Fruit fly (Drosophila melanogaster): ENCODE data around the gene CG34428.

CG34428 gene

DNA sequence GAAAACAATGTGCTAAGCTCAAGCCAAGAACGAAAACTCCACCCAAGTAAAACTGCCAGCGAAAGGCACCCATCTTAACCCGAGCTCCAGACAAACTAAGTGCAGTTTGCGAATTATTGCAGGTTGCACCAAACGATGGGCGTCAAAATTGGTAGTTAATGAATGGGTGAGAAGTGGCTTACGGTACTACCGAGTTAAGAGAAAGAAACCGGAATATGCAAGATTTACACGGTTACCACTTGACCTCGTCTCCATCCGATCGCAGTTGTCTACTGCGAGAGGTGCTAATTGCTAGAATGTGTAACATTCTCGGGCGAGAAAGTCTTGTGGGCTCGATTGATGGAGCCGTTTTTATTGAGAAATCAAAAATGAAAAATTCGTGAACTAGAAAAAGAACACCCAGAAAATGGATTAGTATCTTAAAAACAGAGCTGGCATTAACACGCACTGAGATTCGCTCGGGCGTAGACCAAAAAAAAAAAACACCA, at the start of gene CG34428, which contains the start of gene CG14115:
TSS of gene CG34428 (plus strand) at position 438 of the 488 bp plus-strand sequence.
TSS of gene CG14115 (minus strand) at position 101 of the 488 bp plus-strand sequence.
- TF ChIP-seq D1 (tag; optimal IDR thresholded peaks at IDR 0.05) (no peak), CG32121 (GFP tag; IDR thresholded peaks at IDR 0.05) (no peak), CG13204 (GFP tag; optimal IDR thresholded peaks at IDR 0.05) (no peak), rn (GFP tag; IDR thresholded peaks at IDR 0.05) (no peak), CG34367 (tag; optimal IDR thresholded peaks at IDR 0.05) (no peak), Pif1B (GFP tag; optimal IDR thresholded peaks at IDR 0.05) (no peak), Ets98B (GFP tag; IDR thresholded peaks at IDR 0.05) (no peak), CG8301 (tag; optimal IDR thresholded peaks at IDR 0.05) (no peak), CG14655 (GFP tag; optimal IDR thresholded peaks at IDR 0.05) (no peak), CG17806 (tag; optimal IDR thresholded peaks at IDR 0.05) (no peak), CG9948 (tag; optimal IDR thresholded peaks at IDR 0.05) (no peak), CG4496 (GFP tag; IDR thresholded peaks at IDR 0.05) (no peak), CG12605 (GFP tag; IDR thresholded peaks at IDR 0.05) (no peak), Pif1A (GFP tag; optimal IDR thresholded peaks at IDR 0.05) (no peak), CG8159 (tag; optimal IDR thresholded peaks at IDR 0.05) (no peak), EcR (GFP tag; optimal IDR thresholded peaks at IDR 0.05) (no peak)

DNA sequence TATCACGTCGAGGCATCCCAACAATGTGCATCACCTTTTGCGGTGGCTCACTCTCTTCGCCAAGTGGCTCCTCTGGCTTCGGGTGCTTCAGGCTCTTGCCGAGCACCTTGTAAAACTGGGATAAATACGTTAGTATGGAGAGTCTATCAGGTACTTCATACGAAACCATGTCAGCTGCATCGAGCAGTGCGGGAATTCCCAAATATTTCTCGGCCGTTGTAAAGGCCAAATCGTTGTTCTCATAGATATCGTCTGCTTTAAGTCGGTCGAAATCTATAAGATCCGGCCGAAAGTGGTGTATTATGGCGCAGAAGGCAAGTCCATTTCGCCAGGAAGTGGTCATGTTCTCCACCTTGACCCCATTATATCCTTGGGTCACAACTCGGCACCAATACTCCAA, 46.9 kb upstream of the CG34428 start:
- TF ChIP-seq Ets98B (GFP tag; IDR thresholded peaks at IDR 0.05) = no peak
- no peak for TF ChIP-seq CG13204 (GFP tag; optimal IDR thresholded peaks at IDR 0.05)
- no peak for TF ChIP-seq fd96Ca (GFP tag; IDR thresholded peaks at IDR 0.05)
- TF ChIP-seq gl (tag; optimal IDR thresholded peaks at IDR 0.05) = no peak
- no peak for TF ChIP-seq CG14655 (GFP tag; optimal IDR thresholded peaks at IDR 0.05)

DNA sequence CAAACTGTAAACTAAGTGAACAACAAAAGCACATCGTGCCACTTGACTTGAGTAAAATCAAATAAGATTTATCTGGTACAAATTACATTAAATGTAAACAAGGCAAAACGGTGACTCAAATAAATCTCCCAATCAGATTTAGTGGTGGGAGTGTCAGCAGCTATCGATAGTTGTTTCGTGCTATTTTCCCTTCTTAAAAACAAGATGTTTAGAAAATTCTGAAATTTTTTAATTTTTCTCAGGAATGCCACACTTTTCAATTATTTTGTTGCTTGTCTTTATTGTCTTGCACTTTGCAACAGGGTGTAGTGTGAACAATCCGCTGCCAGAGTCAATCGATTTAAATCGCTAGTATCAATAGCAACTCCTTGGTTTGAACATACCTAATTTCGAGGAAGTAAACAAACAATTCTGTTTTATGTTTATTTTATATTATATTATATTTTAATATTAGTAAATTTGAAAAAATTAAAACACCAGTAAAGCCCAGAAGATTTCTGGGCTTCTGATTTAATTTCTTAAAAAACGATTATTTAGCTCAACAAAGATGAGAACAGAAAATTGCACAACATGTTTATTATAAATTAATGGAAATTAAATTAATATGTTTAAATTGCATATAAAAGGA, 46.2 kb upstream of the CG34428 start, which contains the start of gene MICAL-like:
TSS of gene MICAL-like (minus strand) at position 138 of the 628 bp plus-strand sequence.
- TF ChIP-seq fd96Ca (GFP tag; IDR thresholded peaks at IDR 0.05) = no peak; the same call in 2 of the 3 replicates
- no peak for TF ChIP-seq Snoo (tag; optimal IDR thresholded peaks at IDR 0.05)
- no peak for TF ChIP-seq CG32121 (GFP tag; IDR thresholded peaks at IDR 0.05)
- peak; percentile 25; the same call in 2 of the 3 replicates for TF ChIP-seq CG4496 (GFP tag; IDR thresholded peaks at IDR 0.05)
- TF ChIP-seq gl (tag; optimal IDR thresholded peaks at IDR 0.05) = no peak
- TF ChIP-seq CG34367 (tag; optimal IDR thresholded peaks at IDR 0.05) = no peak
- no peak for TF ChIP-seq CG8159 (tag; optimal IDR thresholded peaks at IDR 0.05)
- peak; percentile 89 for TF ChIP-seq EcR (GFP tag; optimal IDR thresholded peaks at IDR 0.05)

DNA sequence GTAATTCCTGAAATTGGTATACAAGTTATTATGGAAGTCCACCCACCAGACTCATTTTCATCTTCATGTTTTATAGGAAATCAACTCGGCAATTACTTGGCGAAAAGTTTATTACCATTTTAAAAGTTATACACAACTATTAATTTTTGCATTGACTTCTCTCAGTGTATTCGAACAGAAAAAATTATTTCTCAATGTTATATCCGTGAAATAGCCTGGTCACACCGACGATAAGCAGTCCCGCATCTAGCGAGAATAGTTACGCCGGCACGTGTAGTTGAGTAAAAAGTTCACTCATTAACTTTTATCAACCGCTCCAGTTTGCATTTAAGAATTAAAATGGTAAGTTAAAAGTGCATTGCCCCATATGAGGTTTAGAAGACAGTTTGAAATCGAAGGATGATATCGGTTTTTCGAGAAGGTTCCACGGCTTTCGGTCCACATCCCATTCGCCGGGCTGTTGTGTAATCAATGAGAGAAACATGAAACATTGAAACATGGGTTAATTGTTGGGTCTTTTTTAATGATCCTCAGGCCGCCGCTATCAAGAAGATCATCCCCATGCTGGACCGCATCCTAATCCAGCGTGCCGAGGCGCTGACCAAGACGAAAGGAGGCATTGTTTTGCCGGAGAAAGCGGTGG, 45.6 kb upstream of the CG34428 start, which contains the start of gene CG11267:
TSS of gene CG11267 (plus strand) at position 228 of the 643 bp plus-strand sequence.
- peak; percentile 84 for TF ChIP-seq CG12605 (GFP tag; IDR thresholded peaks at IDR 0.05)
- peak; percentile 79 for TF ChIP-seq CG15710 (tag; optimal IDR thresholded peaks at IDR 0.05)
- TF ChIP-seq CG9948 (tag; optimal IDR thresholded peaks at IDR 0.05) = peak; percentile 83
- TF ChIP-seq Pif1A (GFP tag; optimal IDR thresholded peaks at IDR 0.05) = peak; percentile 84
- peak; percentile 82 for TF ChIP-seq EcR (GFP tag; optimal IDR thresholded peaks at IDR 0.05)
- TF ChIP-seq Ets98B (GFP tag; IDR thresholded peaks at IDR 0.05) = peak; percentile 94
- peak; percentile 76 for TF ChIP-seq CG10348 (GFP tag; IDR thresholded peaks at IDR 0.05)
- peak; percentile 73 for TF ChIP-seq Pif1B (GFP tag; optimal IDR thresholded peaks at IDR 0.05)
- peak; percentile 90 for TF ChIP-seq CG14655 (GFP tag; optimal IDR thresholded peaks at IDR 0.05)
- peak; percentile 79 for TF ChIP-seq CG34367 (tag; optimal IDR thresholded peaks at IDR 0.05)
- peak; percentile 56 for TF ChIP-seq D1 (tag; optimal IDR thresholded peaks at IDR 0.05)
- peak; percentile 69 for TF ChIP-seq gl (tag; optimal IDR thresholded peaks at IDR 0.05)
- peak; percentile 88 for TF ChIP-seq CG17806 (tag; optimal IDR thresholded peaks at IDR 0.05)
- TF ChIP-seq CG13204 (GFP tag; optimal IDR thresholded peaks at IDR 0.05) = no peak
- peak; percentile 55; the same call in 2 of the 3 replicates for TF ChIP-seq fd96Ca (GFP tag; IDR thresholded peaks at IDR 0.05)
- peak; percentile 89 for TF ChIP-seq CG8159 (tag; optimal IDR thresholded peaks at IDR 0.05)
- TF ChIP-seq rn (GFP tag; IDR thresholded peaks at IDR 0.05) = peak; percentile 86
- peak; percentile 96 for TF ChIP-seq CG4496 (GFP tag; IDR thresholded peaks at IDR 0.05)
- TF ChIP-seq CG32121 (GFP tag; IDR thresholded peaks at IDR 0.05) = peak; percentile 84
- peak; percentile 77 for TF ChIP-seq Snoo (tag; optimal IDR thresholded peaks at IDR 0.05)
- TF ChIP-seq CG8301 (tag; optimal IDR thresholded peaks at IDR 0.05) = peak; percentile 88

DNA sequence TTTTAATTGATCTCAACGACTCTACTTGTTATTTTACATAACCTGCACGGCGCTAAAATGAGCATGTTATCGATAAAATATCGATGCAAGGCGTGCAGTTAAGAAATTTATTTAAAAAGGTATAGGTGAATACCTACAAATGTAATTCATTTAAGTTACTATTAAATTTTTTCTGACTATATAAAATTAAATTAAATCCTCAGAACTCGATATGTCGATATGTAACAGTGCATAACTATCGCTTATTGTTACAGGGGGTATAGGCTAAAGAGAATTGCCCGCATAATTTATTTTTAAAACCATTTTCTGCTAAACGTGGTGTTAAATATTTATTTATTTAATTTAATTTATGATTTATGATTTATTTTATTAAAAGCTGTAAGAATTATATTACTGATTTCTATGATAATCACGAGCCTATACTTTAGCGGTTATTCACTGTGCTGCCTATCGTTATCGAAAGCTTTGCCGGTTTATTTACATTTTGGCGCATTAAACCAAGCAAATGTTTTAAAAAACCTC, 43.7 kb upstream of the CG34428 start, which contains the start of the genes mRpL20 and Icmt:
TSS of gene mRpL20 (minus strand) at position 65 of the 522 bp plus-strand sequence.
TSS of gene Icmt (plus strand) at position 464 of the 522 bp plus-strand sequence.
- peak; percentile 97 for TF ChIP-seq CG12605 (GFP tag; IDR thresholded peaks at IDR 0.05)
- TF ChIP-seq CG13204 (GFP tag; optimal IDR thresholded peaks at IDR 0.05) = peak; percentile 74
- peak; percentile 82 for TF ChIP-seq Pif1B (GFP tag; optimal IDR thresholded peaks at IDR 0.05)
- peak; percentile 90 for TF ChIP-seq rn (GFP tag; IDR thresholded peaks at IDR 0.05)
- peak; percentile 38 for TF ChIP-seq EcR (GFP tag; optimal IDR thresholded peaks at IDR 0.05)
- peak; percentile 72 for TF ChIP-seq D1 (tag; optimal IDR thresholded peaks at IDR 0.05)
- peak; percentile 90 for TF ChIP-seq CG8159 (tag; optimal IDR thresholded peaks at IDR 0.05)
- TF ChIP-seq CG15710 (tag; optimal IDR thresholded peaks at IDR 0.05) = peak; percentile 98
- TF ChIP-seq CG4496 (GFP tag; IDR thresholded peaks at IDR 0.05) = peak; percentile 98
- TF ChIP-seq fd96Ca (GFP tag; IDR thresholded peaks at IDR 0.05) = peak; percentile 66; the same call in 1 of the 3 replicates
- TF ChIP-seq CG34367 (tag; optimal IDR thresholded peaks at IDR 0.05) = peak; percentile 93
- peak; percentile 87 for TF ChIP-seq CG17806 (tag; optimal IDR thresholded peaks at IDR 0.05)
- TF ChIP-seq CG32121 (GFP tag; IDR thresholded peaks at IDR 0.05) = peak; percentile 98
- peak; percentile 97 for TF ChIP-seq Snoo (tag; optimal IDR thresholded peaks at IDR 0.05)
- TF ChIP-seq CG8301 (tag; optimal IDR thresholded peaks at IDR 0.05) = peak; percentile 83
- peak; percentile 82 for TF ChIP-seq Pif1A (GFP tag; optimal IDR thresholded peaks at IDR 0.05)
- TF ChIP-seq Ets98B (GFP tag; IDR thresholded peaks at IDR 0.05) = peak; percentile 94
- peak; percentile 82 for TF ChIP-seq CG10348 (GFP tag; IDR thresholded peaks at IDR 0.05)
- peak; percentile 88 for TF ChIP-seq CG9948 (tag; optimal IDR thresholded peaks at IDR 0.05)
- peak; percentile 41 for TF ChIP-seq gl (tag; optimal IDR thresholded peaks at IDR 0.05)
- TF ChIP-seq CG14655 (GFP tag; optimal IDR thresholded peaks at IDR 0.05) = peak; percentile 88

Data from whole organism, pupa.